Fruit fly (Drosophila melanogaster) whole organism, wandering third instar larva: ENCODE measurements around the gene bb8.

ENCODE experiments used
- Dfd ChIP-seq: fragments of >200 bp; optimal IDR thresholded peaks from 2 replicates; lab custom pipeline; 2017; ENCODE audit warnings: missing biosample characterization, missing genetic modification characterization
- Hr83 ChIP-seq: fragments of 200-300 bp; sonication (Bioruptor generic); optimal IDR thresholded peaks from 2 replicates; lab custom pipeline; 2016; ENCODE audit warnings: missing biosample characterization, mild to moderate bottlenecking, missing genetic modification characterization, moderate library complexity; ENCODE audit not compliant: poor library complexity, severe bottlenecking
- N ChIP-seq: fragments of >200 bp; optimal IDR thresholded peaks from 2 replicates; lab custom pipeline; 2018; ENCODE audit warnings: missing biosample characterization, missing external identifiers, missing genetic modification characterization
- OdsH ChIP-seq: fragments of 200-800 bp; sonication (Bioruptor generic); optimal IDR thresholded peaks from 2 replicates; lab custom pipeline; 2016; ENCODE audit warnings: missing biosample characterization, mild to moderate bottlenecking, missing genetic modification characterization
- brk ChIP-seq: fragments of 200-800 bp; sonication (Bioruptor generic); optimal IDR thresholded peaks from 2 replicates; lab custom pipeline; 2016; ENCODE audit warnings: missing biosample characterization, mild to moderate bottlenecking, missing genetic modification characterization
- dmrt93B ChIP-seq: fragments of 200-800 bp; sonication (Bioruptor generic); optimal IDR thresholded peaks from 2 replicates; lab custom pipeline; 2018; ENCODE audit warnings: missing biosample characterization, mild to moderate bottlenecking, missing genetic modification characterization
- jim ChIP-seq: fragments of 175-275, 200-325 bp; sonication (Bioruptor generic); optimal IDR thresholded peaks from 2 replicates; lab custom pipeline; 2016; ENCODE audit warnings: missing biosample characterization, mild to moderate bottlenecking, missing genetic modification characterization
- sv ChIP-seq: fragments of 200-800 bp; sonication (Bioruptor generic); optimal IDR thresholded peaks from 3 replicates; lab custom pipeline; 2016; ENCODE audit warnings: missing biosample characterization, missing genetic modification characterization
- tai ChIP-seq: sonication (Bioruptor generic); optimal IDR thresholded peaks from 2 replicates; lab custom pipeline; 2016; ENCODE audit warnings: missing biosample characterization, missing genetic modification characterization
- usp ChIP-seq: fragments of >200 bp; optimal IDR thresholded peaks from 2 replicates; lab custom pipeline; 2017; ENCODE audit warnings: missing biosample characterization, missing genetic modification characterization

- TF ChIP-seq Hr83 (GFP tag; lab: Kevin White, UChicago) (peak; percentile 95), tai (no peak), usp (no peak), Dfd (GFP tag; lab: Kevin White, UChicago) (no peak), OdsH (peak; percentile 83), sv (GFP tag; lab: Kevin White, UChicago) (peak; percentile 83), brk (no peak), dmrt93B (GFP tag; lab: Kevin White, UChicago) (peak; percentile 70), jim (GFP tag; lab: Kevin White, UChicago) (peak; percentile 47), N (GFP tag; lab: Kevin White, UChicago) (no peak)
These were observed 9.2 kb downstream of the bb8 start, which contains the start of the genes orb and Cdc16 for dm6 chr3R:23280806-23281257.
